Worm (Caenorhabditis elegans) whole organism, L4 larva: ENCODE results near the gene tag-153.

Source experiments
- Y48G9A.11 ChIP-seq: fragments of 200-800 bp; sonication (Bioruptor generic); IDR thresholded peaks from 2 replicates; pipeline ENCODE4 v1.3.6; 2022; ENCODE audit warnings: missing genetic modification reagents, missing genetic modification characterization, missing compliant biosample characterization
- aha-1 ChIP-seq: fragments of 150-350 bp; peaks from one replicate; lab custom pipeline; 2014; ENCODE audit warnings: missing biosample characterization, missing genetic modification characterization
- jun-1 ChIP-seq: fragments of 150-350 bp; optimal IDR thresholded peaks from 2 replicates; lab custom pipeline; 2014; ENCODE audit warnings: missing biosample characterization, missing genetic modification reagents, missing genetic modification characterization
- lsy-2 ChIP-seq, 2 experiments: fragments of 150-350 bp in 1 of 2; sonication (generic microtip) in 1 of 2; optimal IDR thresholded peaks; 2 replicates each; lab custom pipeline; 2014 to 2017; ENCODE audit warnings: missing biosample characterization in 2 of 2, missing genetic modification characterization in 2 of 2
- nhr-10 ChIP-seq: fragments of 150-350 bp; optimal IDR thresholded peaks from 2 replicates; lab custom pipeline; 2014; ENCODE audit warnings: missing biosample characterization, missing genetic modification characterization

- TF ChIP-seq aha-1 (tag; lab: Kevin White, UChicago) (no peak), nhr-10 (no peak), lsy-2 (tag; optimal IDR thresholded peaks at IDR 0.05; lab: Kevin White, UChicago) (no peak), jun-1 (tag; lab: Kevin White, UChicago) (no peak), Y48G9A.11 (GFP tag; lab: Robert Waterston, UW) (no peak)
These were observed 8.5 kb upstream of the tag-153 start for ce11 chrV:9314408-9314807.
